Worm (Caenorhabditis elegans) whole organism, L3 larva: ENCODE measurements around the gene F55G11.2.

Experiments used
- ceh-82 ChIP-seq: fragments of 150-350 bp; optimal IDR thresholded peaks from 2 replicates; lab custom pipeline; 2014; ENCODE audit warnings: missing biosample characterization, missing genetic modification characterization
- mdl-1 ChIP-seq: fragments of 150-350 bp; optimal IDR thresholded peaks from 2 replicates; lab custom pipeline; 2014; ENCODE audit warnings: missing biosample characterization, missing genetic modification characterization
- snpc-4 ChIP-seq: fragments of 150-350 bp; optimal IDR thresholded peaks from 2 replicates; lab custom pipeline; 2014; ENCODE audit warnings: missing biosample characterization, missing genetic modification characterization
- unc-62 ChIP-seq: fragments of 150-350 bp; sonication (generic microtip); optimal IDR thresholded peaks from 4 replicates; lab custom pipeline; 2014; ENCODE audit warnings: missing biosample characterization, missing genetic modification reagents, missing genetic modification characterization

- TF ChIP-seq unc-62 (GFP tag; lab: Kevin White, UChicago), result no peak
- TF ChIP-seq mdl-1 (tag; lab: Kevin White, UChicago), result no peak
- TF ChIP-seq ceh-82 (tag; lab: Kevin White, UChicago), result no peak
- no peak for TF ChIP-seq snpc-4 (tag; lab: Kevin White, UChicago)
Observed at ce11 chrIV:12975981-12976380, 6.9 kb upstream of the F55G11.2 start, which contains the start of gene dod-17.
